Fruit fly (Drosophila melanogaster) Kc167 (cell line): ENCODE results near the gene Inx3.

Experiments used
- Myc ChIP-seq: fragments of >200 bp; optimal IDR thresholded peaks from 2 replicates; lab custom pipeline; 2017; ENCODE audit warnings: missing external identifiers
- Sin3A ChIP-seq: fragments of >200 bp; optimal IDR thresholded peaks from 2 replicates; lab custom pipeline; 2018; ENCODE audit warnings: missing external identifiers
- h ChIP-seq: fragments of >200 bp; optimal IDR thresholded peaks from 3 replicates; lab custom pipeline; 2018; ENCODE audit warnings: missing external identifiers
- psq ChIP-seq: fragments of >200 bp; optimal IDR thresholded peaks from 2 replicates; lab custom pipeline; 2017; ENCODE audit warnings: missing external identifiers
- ttk ChIP-seq: sonication (Bioruptor generic); optimal IDR thresholded peaks from 2 replicates; lab custom pipeline; 2017; ENCODE audit warnings: missing external identifiers

DNA sequence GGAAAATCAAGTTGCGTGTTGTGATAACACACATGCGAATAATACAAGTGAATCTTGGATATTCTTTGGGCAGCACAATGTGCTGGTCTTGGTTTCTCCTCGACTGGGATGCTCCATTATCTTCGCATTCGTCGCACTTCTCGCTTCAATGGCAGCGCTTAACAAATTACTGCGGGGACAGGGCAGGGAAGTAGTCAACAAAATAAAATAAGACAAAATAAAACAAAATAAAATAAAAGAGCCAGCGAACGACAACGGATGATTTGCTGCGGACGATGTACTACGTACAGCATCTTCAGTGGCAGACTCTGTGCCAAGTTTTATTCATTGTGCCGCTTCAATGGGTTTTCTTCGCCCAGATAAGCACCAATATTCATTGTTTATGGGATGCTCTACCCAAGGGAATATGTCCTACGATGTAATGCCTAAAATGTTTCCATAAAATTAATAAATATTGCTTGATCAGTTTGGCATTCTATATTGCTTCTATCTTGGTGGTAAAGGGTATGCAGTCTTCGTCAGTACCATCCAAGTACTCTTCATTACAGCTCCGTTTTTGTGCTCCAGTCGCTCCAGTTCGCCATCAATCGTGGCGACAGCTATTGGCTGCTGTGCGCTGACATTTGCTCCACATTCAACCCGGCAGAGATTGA is 12.3 kb downstream of the Inx3 start:
- TF ChIP-seq Sin3A (lab: Kevin White, UChicago) (no peak), psq (no peak), h (lab: Kevin White, UChicago) (no peak), ttk (lab: Kevin White, UChicago) (no peak), Myc (no peak)
